Worm (Caenorhabditis elegans): ENCODE results near the gene T10C6.16.

ce11 chrV:16046573-16046972 lies 13.8 kb upstream of the T10C6.16 start, which contains the start of gene ZK285.2:
- TF ChIP-seq klf-2 (GFP tag; conservative IDR thresholded peaks at IDR 0.05) (no peak), T22C8.4 (GFP tag; IDR thresholded peaks at IDR 0.05) (no peak), flt-1 (GFP tag; IDR thresholded peaks at IDR 0.05) (no peak), ztf-23 (GFP tag; IDR thresholded peaks at IDR 0.05) (no peak), med-1 (GFP tag; optimal IDR thresholded peaks at IDR 0.05; ENCODE audit: insufficient read depth) (no peak), ztf-29 (GFP tag; IDR thresholded peaks at IDR 0.05) (no peak), cog-1 (tag; optimal IDR thresholded peaks at IDR 0.05) (no peak), ref-1 (GFP tag; conservative IDR thresholded peaks at IDR 0.05) (no peak)
